Worm (Caenorhabditis elegans) whole organism, early embryonic: ENCODE results near the gene col-161.

ENCODE experiments used
- B0310.2 ChIP-seq: sonication (generic microtip); optimal IDR thresholded peaks from 2 replicates; lab custom pipeline; 2016; ENCODE audit warnings: mild to moderate bottlenecking, missing genetic modification characterization, missing compliant biosample characterization
- F13C5.2 ChIP-seq: sonication (generic microtip); optimal IDR thresholded peaks from 2 replicates; lab custom pipeline; 2017; ENCODE audit warnings: mild to moderate bottlenecking, missing genetic modification characterization, inconsistent platforms, missing compliant biosample characterization
- aly-1 ChIP-seq: sonication (generic microtip); optimal IDR thresholded peaks from 2 replicates; lab custom pipeline; 2016; ENCODE audit warnings: missing genetic modification characterization, missing compliant biosample characterization
- ama-1 ChIP-seq: fragments of 150-350 bp; optimal IDR thresholded peaks from 2 replicates; lab custom pipeline; 2014
- ceh-13 ChIP-seq: fragments of 200-800 bp; sonication (Bioruptor generic); optimal IDR thresholded peaks from 2 replicates; lab custom pipeline; 2018; ENCODE audit warnings: mild to moderate bottlenecking, missing genetic modification characterization, missing compliant biosample characterization
- ceh-36 ChIP-seq: sonication (generic microtip); optimal IDR thresholded peaks from 2 replicates; lab custom pipeline; 2016; ENCODE audit warnings: missing genetic modification characterization, inconsistent platforms, missing compliant biosample characterization
- ets-7 ChIP-seq: sonication (generic microtip); optimal IDR thresholded peaks from 2 replicates; lab custom pipeline; 2016; ENCODE audit warnings: missing genotype, missing genetic modification characterization, missing compliant biosample characterization
- flt-1 ChIP-seq: fragments of 200-800 bp; sonication (Bioruptor generic); IDR thresholded peaks from 2 replicates; pipeline ENCODE4 v1.3.6; 2022; ENCODE audit warnings: missing genetic modification characterization, missing compliant biosample characterization
- hmbx-1 ChIP-seq: sonication (generic microtip); optimal IDR thresholded peaks from 2 replicates; lab custom pipeline; 2016; ENCODE audit warnings: mild to moderate bottlenecking, missing genetic modification characterization, missing compliant biosample characterization
- hmg-4 ChIP-seq: fragments of 200-800 bp; sonication (Bioruptor generic); optimal IDR thresholded peaks from 2 replicates; lab custom pipeline; 2018; ENCODE audit warnings: mild to moderate bottlenecking, missing genetic modification characterization, missing compliant biosample characterization
- hnd-1 ChIP-seq: sonication (generic microtip); optimal IDR thresholded peaks from 2 replicates; lab custom pipeline; 2016; ENCODE audit warnings: missing genetic modification characterization, missing compliant biosample characterization
- pes-1 ChIP-seq: fragments of 200-800 bp; sonication (Bioruptor generic); IDR thresholded peaks from 2 replicates; pipeline ENCODE4 v1.3.6; 2022; ENCODE audit warnings: missing genetic modification reagents, missing genetic modification characterization, missing compliant biosample characterization
- scrt-1 ChIP-seq: fragments of 200-800 bp; sonication (Bioruptor generic); IDR thresholded peaks from 2 replicates; pipeline ENCODE4 v1.3.6; 2022; ENCODE audit warnings: missing genetic modification characterization, missing compliant biosample characterization
- sea-1 ChIP-seq: fragments of 200-800 bp; sonication (Bioruptor generic); conservative IDR thresholded peaks from 2 replicates; pipeline ENCODE4 v1.3.6; 2022; ENCODE audit warnings: missing genetic modification characterization, missing compliant biosample characterization
- tbx-11 ChIP-seq: fragments of 200-800 bp; sonication (Bioruptor generic); IDR thresholded peaks from 2 replicates; pipeline ENCODE4 v1.3.6; 2022; ENCODE audit warnings: missing genetic modification characterization, missing compliant biosample characterization
- tbx-37 ChIP-seq: fragments of 200-800 bp; sonication (Bioruptor generic); conservative IDR thresholded peaks from 2 replicates; pipeline ENCODE4 v1.3.6; 2022; ENCODE audit warnings: missing genetic modification reagents, missing genetic modification characterization, missing compliant biosample characterization
- tra-4 ChIP-seq: sonication (generic microtip); optimal IDR thresholded peaks from 2 replicates; lab custom pipeline; 2017; ENCODE audit warnings: missing genetic modification characterization, missing compliant biosample characterization

The col-161 gene

DNA sequence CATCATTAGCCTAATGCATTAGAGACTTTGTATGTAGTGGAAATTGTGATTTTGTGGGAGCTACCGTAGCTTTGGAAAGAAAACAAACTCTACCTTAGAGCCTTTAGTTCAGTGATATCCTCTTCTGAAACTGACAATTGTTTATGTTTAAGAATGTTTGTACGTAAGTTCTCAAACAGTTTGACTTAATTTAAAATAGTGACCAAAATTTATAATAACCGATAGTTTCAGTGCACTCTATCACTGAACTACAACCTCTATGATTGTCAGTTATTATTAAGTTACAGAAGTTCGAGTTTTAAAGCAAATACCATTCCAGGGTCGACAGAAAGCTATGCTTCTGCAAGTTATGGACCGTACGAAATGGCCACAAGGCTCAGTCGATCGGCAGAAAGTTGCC lies 9.2 kb downstream of the col-161 start, which contains the start of gene C50B6.1:
TSS of gene C50B6.1 (plus strand) at position 301 of the 400 bp plus-strand sequence.
- TF ChIP-seq sea-1 (GFP tag; lab: Robert Waterston, UW): no peak
- TF ChIP-seq flt-1 (GFP tag; lab: Robert Waterston, UW): no peak
- no peak for TF ChIP-seq hnd-1 (tag; lab: Kevin White, UChicago)
- no peak for TF ChIP-seq hmbx-1 (tag; lab: Kevin White, UChicago)
- no peak for TF ChIP-seq ceh-13 (GFP tag; lab: Kevin White, UChicago)
- no peak for TF ChIP-seq F13C5.2
- no peak for TF ChIP-seq scrt-1 (GFP tag; lab: Robert Waterston, UW)

DNA sequence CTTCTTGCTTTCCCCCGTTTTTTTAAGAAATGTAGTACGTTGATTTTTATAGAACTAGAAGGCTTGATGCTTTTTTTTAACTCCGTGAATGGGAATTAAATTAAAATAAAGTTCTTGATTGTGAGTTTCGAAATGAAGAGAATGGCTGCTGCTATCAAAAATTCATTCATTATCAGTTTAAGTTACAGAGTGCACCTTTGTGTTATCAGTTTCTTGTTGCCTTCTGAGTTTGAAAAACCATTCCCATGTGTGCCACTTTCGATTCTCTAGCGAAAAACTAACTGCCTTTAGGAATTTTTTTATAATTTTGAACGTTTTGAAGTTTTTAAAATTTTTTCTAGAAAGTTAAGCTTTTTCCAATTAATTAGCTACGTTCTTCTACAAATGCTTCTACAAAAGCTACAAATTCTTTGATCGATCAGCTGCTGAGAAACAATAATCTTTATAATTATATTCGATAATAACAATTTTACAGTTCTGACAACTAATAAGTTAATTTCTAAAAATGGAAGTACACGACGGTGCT lies 13.1 kb downstream of the col-161 start, which contains the start of gene C26E1.2:
TSS of gene C26E1.2 (plus strand) at position 476 of the 526 bp plus-strand sequence.
- TF ChIP-seq hmg-4 (no peak), flt-1 (GFP tag; lab: Robert Waterston, UW) (no peak), tbx-37 (GFP tag; lab: Robert Waterston, UW) (no peak)

DNA sequence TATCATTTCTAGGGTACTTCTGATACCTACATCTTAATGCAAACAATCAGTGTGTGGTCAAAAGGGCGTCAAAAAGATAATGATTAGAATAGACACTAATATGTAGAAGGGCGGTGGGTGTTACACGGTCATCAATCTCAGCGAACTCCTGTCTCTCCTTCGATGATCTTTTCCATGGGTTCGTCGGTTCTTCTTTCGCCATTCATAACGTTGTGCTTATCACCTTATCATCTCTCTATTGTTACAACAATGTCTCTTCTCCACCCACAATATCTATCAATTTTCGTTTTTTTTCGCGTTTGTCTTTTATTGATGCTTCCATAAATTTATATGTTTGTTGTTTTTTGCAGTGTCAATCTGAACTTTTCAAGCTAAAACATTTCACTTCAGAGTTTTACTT lies 16.4 kb downstream of the col-161 start, which contains the start of gene ceh-79:
TSS of gene ceh-79 (plus strand) at position 391 of the 400 bp plus-strand sequence.
- TF ChIP-seq hmg-4 (no peak), sea-1 (GFP tag; lab: Robert Waterston, UW) (no peak), hmbx-1 (tag; lab: Kevin White, UChicago) (no peak), flt-1 (GFP tag; lab: Robert Waterston, UW) (no peak), pes-1 (no peak), B0310.2 (tag; lab: Kevin White, UChicago) (no peak), ama-1 (lab: Kevin White, UChicago) (no peak), ceh-36 (tag; lab: Kevin White, UChicago) (no peak), tbx-37 (GFP tag; lab: Robert Waterston, UW) (no peak), F13C5.2 (no peak), aly-1 (tag; lab: Kevin White, UChicago) (no peak), ceh-13 (GFP tag; lab: Kevin White, UChicago) (no peak), tra-4 (tag; lab: Kevin White, UChicago) (no peak), tbx-11 (GFP tag; lab: Robert Waterston, UW) (no peak), scrt-1 (GFP tag; lab: Robert Waterston, UW) (no peak), hnd-1 (tag; lab: Kevin White, UChicago) (no peak), ets-7 (no peak)

DNA sequence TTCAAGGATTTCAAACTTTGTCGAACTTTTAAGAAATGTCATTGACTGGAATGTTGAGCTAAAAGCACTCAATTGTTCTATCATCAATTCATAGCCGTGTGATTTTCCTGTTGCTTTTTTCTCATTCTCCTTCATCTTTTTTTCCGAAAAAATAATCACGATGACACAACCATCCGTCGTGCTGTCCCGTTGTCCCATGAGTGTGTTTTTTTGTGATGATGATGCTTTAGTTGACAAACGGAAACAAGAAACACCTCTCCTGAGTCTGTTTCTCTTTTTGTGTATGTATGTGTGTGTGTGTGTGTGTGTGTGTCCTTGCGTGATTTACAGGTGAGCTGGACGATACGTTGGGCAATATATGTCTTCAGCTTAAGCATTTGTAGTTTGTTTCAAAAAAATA lies 17.3 kb downstream of the col-161 start:
- TF ChIP-seq flt-1 (GFP tag; lab: Robert Waterston, UW) (no peak), ama-1 (lab: Kevin White, UChicago) (no peak), B0310.2 (tag; lab: Kevin White, UChicago) (no peak), hnd-1 (tag; lab: Kevin White, UChicago) (no peak), ets-7 (no peak), pes-1 (no peak), ceh-36 (tag; lab: Kevin White, UChicago) (no peak), hmg-4 (no peak), tra-4 (tag; lab: Kevin White, UChicago) (no peak), sea-1 (GFP tag; lab: Robert Waterston, UW) (no peak), hmbx-1 (tag; lab: Kevin White, UChicago) (no peak), F13C5.2 (no peak), tbx-11 (GFP tag; lab: Robert Waterston, UW) (no peak), tbx-37 (GFP tag; lab: Robert Waterston, UW) (no peak), scrt-1 (GFP tag; lab: Robert Waterston, UW) (no peak), ceh-13 (GFP tag; lab: Kevin White, UChicago) (no peak), aly-1 (tag; lab: Kevin White, UChicago) (no peak)

DNA sequence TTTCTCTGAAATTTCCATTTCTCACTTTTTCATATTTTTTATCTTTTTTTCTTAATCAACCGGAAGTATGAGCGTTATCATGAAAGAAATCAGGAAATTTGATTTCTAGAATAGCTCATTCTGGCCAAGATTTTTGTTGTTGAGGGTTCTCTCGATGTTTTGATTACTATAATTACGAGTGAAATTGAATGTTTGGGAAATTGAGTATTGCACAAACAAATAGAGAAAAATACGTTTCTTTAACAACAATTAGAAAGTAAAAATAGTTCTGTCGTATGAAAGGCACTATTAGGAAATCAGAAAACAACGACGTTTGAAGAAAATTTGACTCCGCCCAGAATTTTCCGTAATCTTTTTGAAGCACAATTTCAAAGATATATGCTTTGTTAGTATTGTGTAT lies 18.4 kb downstream of the col-161 start:
- no peak for TF ChIP-seq hnd-1 (tag; lab: Kevin White, UChicago)
- no peak for TF ChIP-seq hmbx-1 (tag; lab: Kevin White, UChicago)
- TF ChIP-seq ceh-36 (tag; lab: Kevin White, UChicago): no peak
- TF ChIP-seq hmg-4: no peak
- TF ChIP-seq ceh-13 (GFP tag; lab: Kevin White, UChicago): no peak
- TF ChIP-seq pes-1: no peak

DNA sequence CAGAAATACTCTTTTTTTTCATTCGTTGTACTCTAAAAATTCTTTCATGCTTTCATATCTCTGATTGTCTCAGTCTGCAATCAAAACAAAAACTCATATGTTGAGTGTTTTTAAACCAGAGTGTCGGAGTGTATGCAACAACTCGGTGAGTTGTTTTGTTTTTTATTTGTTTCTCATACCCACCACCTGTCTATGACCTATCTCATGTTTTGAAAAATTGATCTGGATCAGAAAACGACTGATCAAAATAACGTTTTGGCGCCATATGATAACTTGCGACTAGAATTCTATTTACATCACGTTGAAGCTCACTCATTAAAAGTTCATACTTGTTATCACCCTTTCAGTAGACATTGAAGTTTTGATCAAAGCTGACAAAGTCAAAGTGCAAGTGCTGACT lies 19.1 kb downstream of the col-161 start:
- TF ChIP-seq scrt-1 (GFP tag; lab: Robert Waterston, UW) (no peak), flt-1 (GFP tag; lab: Robert Waterston, UW) (no peak), ets-7 (no peak), sea-1 (GFP tag; lab: Robert Waterston, UW) (no peak)

DNA sequence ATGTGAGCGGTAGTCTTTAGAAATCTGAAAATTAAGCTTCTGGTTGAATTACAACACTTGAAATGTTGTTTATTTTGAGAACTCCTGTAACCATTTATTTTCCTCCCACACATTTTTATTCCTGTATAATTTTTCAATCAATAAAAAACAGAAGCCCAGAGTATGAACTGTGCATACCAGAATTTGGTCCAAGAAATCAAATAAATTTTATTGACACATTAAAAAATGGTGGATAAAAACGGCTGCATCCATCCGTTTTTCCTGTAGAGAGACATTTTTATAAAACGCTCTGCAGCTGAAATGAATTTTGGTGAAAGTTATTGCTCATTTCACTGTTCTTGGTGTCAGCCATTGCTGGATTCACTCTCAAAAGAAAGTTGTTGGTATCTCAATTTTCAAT lies 20.6 kb downstream of the col-161 start, which contains the start of gene C26E1.1:
TSS of gene C26E1.1 (plus strand) at position 301 of the 400 bp plus-strand sequence.
- TF ChIP-seq tbx-37 (GFP tag; lab: Robert Waterston, UW) (no peak), hmg-4 (no peak), flt-1 (GFP tag; lab: Robert Waterston, UW) (no peak), F13C5.2 (no peak), tbx-11 (GFP tag; lab: Robert Waterston, UW) (no peak), hnd-1 (tag; lab: Kevin White, UChicago) (no peak), hmbx-1 (tag; lab: Kevin White, UChicago) (no peak), B0310.2 (tag; lab: Kevin White, UChicago) (no peak), pes-1 (no peak), scrt-1 (GFP tag; lab: Robert Waterston, UW) (no peak), ceh-36 (tag; lab: Kevin White, UChicago) (no peak), aly-1 (tag; lab: Kevin White, UChicago) (no peak), ceh-13 (GFP tag; lab: Kevin White, UChicago) (no peak), tra-4 (tag; lab: Kevin White, UChicago) (no peak), ets-7 (no peak), sea-1 (GFP tag; lab: Robert Waterston, UW) (no peak), ama-1 (lab: Kevin White, UChicago) (no peak)
